Worm (Caenorhabditis elegans): ENCODE measurements around the gene Y40B10A.11.

The Y40B10A.11 gene

DNA sequence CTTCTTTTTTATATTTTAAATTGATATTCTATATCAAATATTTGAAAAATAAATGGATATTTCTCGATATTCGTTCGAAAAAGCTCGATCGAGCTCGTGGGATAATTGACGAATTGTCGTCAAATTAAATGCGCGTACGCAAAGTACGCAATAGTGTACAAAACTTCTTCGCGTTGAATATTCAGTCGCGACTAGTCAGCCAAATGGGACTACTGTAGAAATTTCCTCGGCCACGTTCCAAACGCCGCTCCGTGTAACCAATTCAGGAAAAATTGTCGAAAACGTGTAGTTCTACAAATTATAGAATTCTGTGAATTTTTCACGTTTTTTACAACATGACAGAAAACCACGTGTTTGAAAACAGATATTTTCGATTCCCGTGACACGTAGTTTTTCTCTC is 43.0 kb downstream of the Y40B10A.11 start:
- no peak for TF ChIP-seq unc-62 (GFP tag; optimal IDR thresholded peaks at IDR 0.05)

DNA sequence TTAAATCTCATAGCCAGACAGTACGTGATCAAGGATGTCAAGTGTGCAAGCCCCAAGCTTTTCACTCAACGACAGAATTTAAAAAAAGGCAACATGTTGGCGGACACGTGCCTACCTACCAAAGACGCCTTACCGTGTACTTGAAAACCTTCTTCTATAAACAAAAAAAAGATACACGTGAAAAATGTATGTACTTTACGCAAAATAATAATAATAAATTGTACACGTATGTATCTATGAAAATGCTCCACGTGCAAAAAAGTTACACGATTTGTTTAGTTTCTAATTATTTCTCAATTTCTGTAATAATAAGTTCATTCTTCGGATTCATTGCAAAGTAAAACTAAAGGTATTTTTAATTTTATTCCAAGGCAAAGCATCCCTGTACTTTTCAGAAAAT is 46.7 kb downstream of the Y40B10A.11 start, which contains the start of gene cysl-4:
cysl-4 (plus strand) TSS at position 301 of the 400 bp plus-strand sequence.
- no peak for TF ChIP-seq unc-62 (GFP tag; optimal IDR thresholded peaks at IDR 0.05)

DNA sequence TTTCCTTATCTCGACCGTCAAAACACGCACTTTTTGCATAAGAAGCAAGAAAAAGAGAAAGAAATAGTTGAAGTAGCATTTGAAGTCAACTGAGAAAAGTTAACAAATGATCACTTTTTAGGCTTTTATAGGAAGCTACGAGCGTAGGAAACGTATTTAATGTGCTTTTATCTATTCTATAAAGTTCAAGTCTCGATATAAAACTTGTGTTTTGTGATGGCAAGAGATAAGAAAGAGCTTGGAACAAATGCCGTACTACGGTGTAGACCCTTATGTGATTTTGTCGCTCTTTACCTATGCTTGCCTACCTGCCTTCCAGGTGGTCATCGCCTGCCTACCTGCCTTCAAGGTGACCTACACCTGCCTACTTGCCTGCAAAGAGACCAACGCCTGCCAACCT is 47.2 kb downstream of the Y40B10A.11 start, which contains the start of gene clec-206:
clec-206 (minus strand) TSS at position 101 of the 400 bp plus-strand sequence.
- TF ChIP-seq unc-62 (GFP tag; optimal IDR thresholded peaks at IDR 0.05) = no peak
